Worm (Caenorhabditis elegans): ENCODE measurements around the gene Y116F11B.17.

The Y116F11B.17 gene

ce11 chrV:19836142-19836541 is 14.1 kb upstream of the Y116F11B.17 start, which contains the start of gene srw-38:
TSS of gene srw-38 (plus strand) at chrV:19836442.
- no peak for TF ChIP-seq tab-1 (GFP tag; IDR thresholded peaks at IDR 0.05)
- TF ChIP-seq cog-1 (tag; optimal IDR thresholded peaks at IDR 0.05) = no peak
- no peak for TF ChIP-seq ztf-29 (GFP tag; IDR thresholded peaks at IDR 0.05)

ce11 chrV:19831588-19831987 is 9.6 kb upstream of the Y116F11B.17 start:
- TF ChIP-seq ref-1 (GFP tag; conservative IDR thresholded peaks at IDR 0.05) = no peak
- no peak for TF ChIP-seq med-1 (GFP tag; optimal IDR thresholded peaks at IDR 0.05; ENCODE audit: insufficient read depth)
- TF ChIP-seq T22C8.4 (GFP tag; IDR thresholded peaks at IDR 0.05) = no peak
- no peak for TF ChIP-seq klf-2 (GFP tag; conservative IDR thresholded peaks at IDR 0.05)
- no peak for TF ChIP-seq tab-1 (GFP tag; IDR thresholded peaks at IDR 0.05)
- no peak for TF ChIP-seq ztf-23 (GFP tag; IDR thresholded peaks at IDR 0.05)
- no peak for TF ChIP-seq cog-1 (tag; optimal IDR thresholded peaks at IDR 0.05)
- TF ChIP-seq ztf-29 (GFP tag; IDR thresholded peaks at IDR 0.05) = no peak
- no peak for TF ChIP-seq flt-1 (GFP tag; IDR thresholded peaks at IDR 0.05)

ce11 chrV:19830815-19831214 is 8.8 kb upstream of the Y116F11B.17 start, which contains the start of gene pcp-4:
TSS of gene pcp-4 (minus strand) at chrV:19831011.
- TF ChIP-seq klf-2 (GFP tag; conservative IDR thresholded peaks at IDR 0.05) (no peak), T22C8.4 (GFP tag; IDR thresholded peaks at IDR 0.05) (no peak), flt-1 (GFP tag; IDR thresholded peaks at IDR 0.05) (no peak), ztf-29 (GFP tag; IDR thresholded peaks at IDR 0.05) (no peak), ref-1 (GFP tag; conservative IDR thresholded peaks at IDR 0.05) (no peak), med-1 (GFP tag; optimal IDR thresholded peaks at IDR 0.05; ENCODE audit: insufficient read depth) (no peak), ztf-23 (GFP tag; IDR thresholded peaks at IDR 0.05) (no peak), cog-1 (tag; optimal IDR thresholded peaks at IDR 0.05) (no peak), tab-1 (GFP tag; IDR thresholded peaks at IDR 0.05) (no peak)

- TF ChIP-seq ztf-23 (GFP tag; IDR thresholded peaks at IDR 0.05) = no peak
- no peak for TF ChIP-seq cog-1 (tag; optimal IDR thresholded peaks at IDR 0.05)
- no peak for TF ChIP-seq klf-2 (GFP tag; conservative IDR thresholded peaks at IDR 0.05)
- TF ChIP-seq ref-1 (GFP tag; conservative IDR thresholded peaks at IDR 0.05) = no peak
- no peak for TF ChIP-seq med-1 (GFP tag; optimal IDR thresholded peaks at IDR 0.05; ENCODE audit: insufficient read depth)
- no peak for TF ChIP-seq T22C8.4 (GFP tag; IDR thresholded peaks at IDR 0.05)
- no peak for TF ChIP-seq ztf-29 (GFP tag; IDR thresholded peaks at IDR 0.05)
- TF ChIP-seq tab-1 (GFP tag; IDR thresholded peaks at IDR 0.05) = no peak
- no peak for TF ChIP-seq flt-1 (GFP tag; IDR thresholded peaks at IDR 0.05)
These were observed 7.2 kb upstream of the Y116F11B.17 start for ce11 chrV:19829225-19829624.

ce11 chrV:19827481-19827880 is 5.5 kb upstream of the Y116F11B.17 start:
- no peak for TF ChIP-seq med-1 (GFP tag; optimal IDR thresholded peaks at IDR 0.05; ENCODE audit: insufficient read depth)
- TF ChIP-seq ztf-23 (GFP tag; IDR thresholded peaks at IDR 0.05) = no peak
- no peak for TF ChIP-seq T22C8.4 (GFP tag; IDR thresholded peaks at IDR 0.05)
- no peak; the same call in 1 of the 2 replicates for TF ChIP-seq ztf-29 (GFP tag; IDR thresholded peaks at IDR 0.05)
- TF ChIP-seq flt-1 (GFP tag; IDR thresholded peaks at IDR 0.05) = no peak
- no peak for TF ChIP-seq tab-1 (GFP tag; IDR thresholded peaks at IDR 0.05)
- TF ChIP-seq ref-1 (GFP tag; conservative IDR thresholded peaks at IDR 0.05) = no peak

- no peak for TF ChIP-seq klf-2 (GFP tag; conservative IDR thresholded peaks at IDR 0.05)
- TF ChIP-seq ref-1 (GFP tag; conservative IDR thresholded peaks at IDR 0.05) = no peak
- TF ChIP-seq T22C8.4 (GFP tag; IDR thresholded peaks at IDR 0.05) = no peak
- no peak for TF ChIP-seq cog-1 (tag; optimal IDR thresholded peaks at IDR 0.05)
- no peak for TF ChIP-seq ztf-23 (GFP tag; IDR thresholded peaks at IDR 0.05)
- TF ChIP-seq ztf-29 (GFP tag; IDR thresholded peaks at IDR 0.05) = no peak
- TF ChIP-seq tab-1 (GFP tag; IDR thresholded peaks at IDR 0.05) = no peak
- TF ChIP-seq med-1 (GFP tag; optimal IDR thresholded peaks at IDR 0.05; ENCODE audit: insufficient read depth) = no peak
- no peak for TF ChIP-seq flt-1 (GFP tag; IDR thresholded peaks at IDR 0.05)
These were observed 1.8 kb downstream of the Y116F11B.17 start for ce11 chrV:19820178-19820577.

ce11 chrV:19814833-19815232 is 7.2 kb downstream of the Y116F11B.17 start, which contains the start of gene daf-28:
TSS of gene daf-28 (plus strand) at chrV:19815133.
- TF ChIP-seq klf-2 (GFP tag; conservative IDR thresholded peaks at IDR 0.05) (no peak), cog-1 (tag; optimal IDR thresholded peaks at IDR 0.05) (no peak), med-1 (GFP tag; optimal IDR thresholded peaks at IDR 0.05; ENCODE audit: insufficient read depth) (no peak), ztf-23 (GFP tag; IDR thresholded peaks at IDR 0.05) (no peak), tab-1 (GFP tag; IDR thresholded peaks at IDR 0.05) (no peak), T22C8.4 (GFP tag; IDR thresholded peaks at IDR 0.05) (no peak)

- no peak for TF ChIP-seq ztf-23 (GFP tag; IDR thresholded peaks at IDR 0.05)
- TF ChIP-seq cog-1 (tag; optimal IDR thresholded peaks at IDR 0.05) = no peak
- no peak for TF ChIP-seq tab-1 (GFP tag; IDR thresholded peaks at IDR 0.05)
- TF ChIP-seq ref-1 (GFP tag; conservative IDR thresholded peaks at IDR 0.05) = no peak
- no peak for TF ChIP-seq T22C8.4 (GFP tag; IDR thresholded peaks at IDR 0.05)
- TF ChIP-seq flt-1 (GFP tag; IDR thresholded peaks at IDR 0.05) = no peak
- TF ChIP-seq ztf-29 (GFP tag; IDR thresholded peaks at IDR 0.05) = no peak
- no peak for TF ChIP-seq med-1 (GFP tag; optimal IDR thresholded peaks at IDR 0.05; ENCODE audit: insufficient read depth)
- no peak for TF ChIP-seq klf-2 (GFP tag; conservative IDR thresholded peaks at IDR 0.05)
These were observed 16.4 kb downstream of the Y116F11B.17 start for ce11 chrV:19805548-19805947.

ce11 chrV:19802797-19803196 is 19.2 kb downstream of the Y116F11B.17 start:
- TF ChIP-seq ztf-29 (GFP tag; IDR thresholded peaks at IDR 0.05) = no peak
- TF ChIP-seq ref-1 (GFP tag; conservative IDR thresholded peaks at IDR 0.05) = no peak
- TF ChIP-seq med-1 (GFP tag; optimal IDR thresholded peaks at IDR 0.05; ENCODE audit: insufficient read depth) = no peak
- no peak for TF ChIP-seq cog-1 (tag; optimal IDR thresholded peaks at IDR 0.05)
- no peak for TF ChIP-seq ztf-23 (GFP tag; IDR thresholded peaks at IDR 0.05)
- no peak for TF ChIP-seq flt-1 (GFP tag; IDR thresholded peaks at IDR 0.05)
- TF ChIP-seq klf-2 (GFP tag; conservative IDR thresholded peaks at IDR 0.05) = no peak
- no peak for TF ChIP-seq tab-1 (GFP tag; IDR thresholded peaks at IDR 0.05)
- no peak for TF ChIP-seq T22C8.4 (GFP tag; IDR thresholded peaks at IDR 0.05)

- no peak for TF ChIP-seq ztf-23 (GFP tag; IDR thresholded peaks at IDR 0.05)
- no peak for TF ChIP-seq tab-1 (GFP tag; IDR thresholded peaks at IDR 0.05)
- TF ChIP-seq flt-1 (GFP tag; IDR thresholded peaks at IDR 0.05) = no peak
- no peak for TF ChIP-seq T22C8.4 (GFP tag; IDR thresholded peaks at IDR 0.05)
- no peak for TF ChIP-seq cog-1 (tag; optimal IDR thresholded peaks at IDR 0.05)
- TF ChIP-seq ztf-29 (GFP tag; IDR thresholded peaks at IDR 0.05) = no peak
- no peak for TF ChIP-seq ref-1 (GFP tag; conservative IDR thresholded peaks at IDR 0.05)
- TF ChIP-seq med-1 (GFP tag; optimal IDR thresholded peaks at IDR 0.05; ENCODE audit: insufficient read depth) = no peak
- TF ChIP-seq klf-2 (GFP tag; conservative IDR thresholded peaks at IDR 0.05) = no peak
These were observed 21.0 kb downstream of the Y116F11B.17 start, which contains the start of gene Y116F11B.2 for ce11 chrV:19801033-19801432. TSS of gene Y116F11B.2 (minus strand) at chrV:19801133.
